Worm (Caenorhabditis elegans): ENCODE results near the gene rpt-3.

rpt-3 gene

ce11 chrIII:6444335-6444734, 45.3 kb upstream of the rpt-3 start, which contains the start of gene C05D11.13 (continued):
- peak; percentile 64 for TF ChIP-seq dve-1 (tag; optimal IDR thresholded peaks at IDR 0.05; ENCODE audit: insufficient read depth)
- no peak for TF ChIP-seq nhr-237 (tag; optimal IDR thresholded peaks at IDR 0.05)
- TF ChIP-seq T20F7.1 (GFP tag; optimal IDR thresholded peaks at IDR 0.05) = no peak
- 0 out of 2 replicates have a peak, but pooled peaks have one; percentile 27 for TF ChIP-seq arid-1 (GFP tag; conservative IDR thresholded peaks at IDR 0.05)
- no peak for TF ChIP-seq lir-3 (tag; optimal IDR thresholded peaks at IDR 0.05)
- no peak for TF ChIP-seq unc-39 (tag; optimal IDR thresholded peaks at IDR 0.05)
- no peak for TF ChIP-seq F26F4.8 (GFP tag; conservative IDR thresholded peaks at IDR 0.05)
- TF ChIP-seq pha-4 (GFP tag; IDR thresholded peaks at IDR 0.05) = no peak
- peak; percentile 77 for TF ChIP-seq pha-4 (tag; optimal IDR thresholded peaks at IDR 0.05)
- TF ChIP-seq ztf-11 (tag; optimal IDR thresholded peaks at IDR 0.05) = no peak
- TF ChIP-seq nhr-10 (tag; optimal IDR thresholded peaks at IDR 0.05) = no peak
- TF ChIP-seq spr-3 (GFP tag; optimal IDR thresholded peaks at IDR 0.05) = no peak

ce11 chrIII:6446807-6447206, 42.8 kb upstream of the rpt-3 start, which contains the start of gene let-721:
Gene let-721 (minus strand): TSS chrIII:6446907.
- TF ChIP-seq dmd-8 (GFP tag; IDR thresholded peaks at IDR 0.05) (no peak), unc-62 (GFP tag; optimal IDR thresholded peaks at IDR 0.05 in 1 of 2) (peak in 1 of 2 experiments; percentile 45), unc-62 (tag; optimal IDR thresholded peaks at IDR 0.05) (no peak), vab-7 (GFP tag; IDR thresholded peaks at IDR 0.05) (0 out of 2 replicates have a peak, but pooled peaks have one; percentile 11), lin-13 (GFP tag; optimal IDR thresholded peaks at IDR 0.05) (no peak)

- no peak for TF ChIP-seq ceh-20 (GFP tag; IDR thresholded peaks at IDR 0.05)
- TF ChIP-seq hlh-30 (tag; optimal IDR thresholded peaks at IDR 0.05; ENCODE audit: insufficient read depth) = peak; percentile 82
- peak; percentile 98 for TF ChIP-seq aha-1 (tag)
- peak; percentile 53 for TF ChIP-seq T20F7.1 (GFP tag; optimal IDR thresholded peaks at IDR 0.05)
- TF ChIP-seq dve-1 (tag; optimal IDR thresholded peaks at IDR 0.05; ENCODE audit: insufficient read depth) = peak; percentile 79
- peak; percentile 7 for TF ChIP-seq ama-1 (optimal IDR thresholded peaks at IDR 0.05)
- TF ChIP-seq pqm-1 (tag; optimal IDR thresholded peaks at IDR 0.05) = peak; percentile 1
- peak; percentile 93 for TF ChIP-seq nhr-28 (tag; optimal IDR thresholded peaks at IDR 0.05)
- peak; percentile 24 for TF ChIP-seq cey-2 (tag; optimal IDR thresholded peaks at IDR 0.05; ENCODE audit: borderline replicate concordance, insufficient read depth)
- no peak for TF ChIP-seq rbr-2 (tag; optimal IDR thresholded peaks at IDR 0.05)
- TF ChIP-seq mxl-3 (GFP tag; optimal IDR thresholded peaks at IDR 0.05) = peak; percentile 89
- no peak for TF ChIP-seq php-3 (GFP tag; IDR thresholded peaks at IDR 0.05)
- TF ChIP-seq tag-97 (GFP tag; IDR thresholded peaks at IDR 0.05) = no peak
- no peak for TF ChIP-seq egl-43 (GFP tag; IDR thresholded peaks at IDR 0.05)
- peak; percentile 57 to 93 for TF ChIP-seq mdl-1 (tag; optimal IDR thresholded peaks at IDR 0.05)
- peak; percentile 44 for TF ChIP-seq nhr-77 (tag; optimal IDR thresholded peaks at IDR 0.05)
- peak; percentile 33 for TF ChIP-seq dpl-1 (GFP tag; optimal IDR thresholded peaks at IDR 0.05)
- TF ChIP-seq hlh-11 (tag; optimal IDR thresholded peaks at IDR 0.05) = peak; percentile 89
- peak; percentile 89 for TF ChIP-seq nhr-48 (tag; optimal IDR thresholded peaks at IDR 0.05)
- peak; percentile 33 for TF ChIP-seq nhr-6 (tag; optimal IDR thresholded peaks at IDR 0.05)
- peak; percentile 78 for TF ChIP-seq nhr-11 (tag; optimal IDR thresholded peaks at IDR 0.05)
- TF ChIP-seq hmg-1.1 (GFP tag; IDR thresholded peaks at IDR 0.05) = peak; percentile 54
- no peak for TF ChIP-seq lin-15B (tag; optimal IDR thresholded peaks at IDR 0.05)
- TF ChIP-seq nhr-102 (tag; optimal IDR thresholded peaks at IDR 0.05) = peak; percentile 26
- peak; percentile 82 for TF ChIP-seq tra-1 (GFP tag; IDR thresholded peaks at IDR 0.05)
- no peak for TF ChIP-seq sdz-12 (GFP tag; optimal IDR thresholded peaks at IDR 0.05)
- 0 out of 2 replicates have a peak, but pooled peaks have one; percentile 22 for TF ChIP-seq nhr-42 (GFP tag; IDR thresholded peaks at IDR 0.05)
- TF ChIP-seq lir-3 (tag; optimal IDR thresholded peaks at IDR 0.05) = no peak
- TF ChIP-seq lin-38 (GFP tag; IDR thresholded peaks at IDR 0.05) = peak; percentile 50
- peak; percentile 52 for TF ChIP-seq lin-13 (GFP tag; optimal IDR thresholded peaks at IDR 0.05)
- TF ChIP-seq jun-1 (tag; optimal IDR thresholded peaks at IDR 0.05) = peak; percentile 36
- peak; percentile 6 to 63 for TF ChIP-seq hif-1 (tag; optimal IDR thresholded peaks at IDR 0.05)
- no peak for TF ChIP-seq unc-39 (tag; optimal IDR thresholded peaks at IDR 0.05)
- peak; percentile 39; the same call in 1 of the 2 replicates for TF ChIP-seq lin-1 (GFP tag; IDR thresholded peaks at IDR 0.05)
- peak; percentile 51 to 55 for TF ChIP-seq daf-16 (GFP tag; optimal IDR thresholded peaks at IDR 0.05)
- TF ChIP-seq daf-16 (tag; optimal IDR thresholded peaks at IDR 0.05) = peak; percentile 57
- TF ChIP-seq nhr-10 (tag; optimal IDR thresholded peaks at IDR 0.05) = peak; percentile 22
- no peak for TF ChIP-seq vab-7 (GFP tag; IDR thresholded peaks at IDR 0.05)
Observed at ce11 chrIII:6447521-6447920, 42.1 kb upstream of the rpt-3 start.
